Fruit fly (Drosophila melanogaster) whole organism, embryonic: ENCODE results near the gene CG3529.

Source experiments
- Abd-B ChIP-seq: fragments of 200-800 bp; sonication (Bioruptor generic); optimal IDR thresholded peaks from 2 replicates; lab custom pipeline; 2018; ENCODE audit warnings: missing biosample characterization, mild to moderate bottlenecking, missing genetic modification characterization, moderate library complexity
- CG10267 ChIP-seq: fragments of 200-800 bp; sonication (Bioruptor generic); optimal IDR thresholded peaks from 2 replicates; lab custom pipeline; 2018; ENCODE audit warnings: missing biosample characterization, mild to moderate bottlenecking, missing genetic modification characterization, moderate library complexity
- CG11093 ChIP-seq: fragments of 200-800 bp; sonication (Bioruptor generic); IDR thresholded peaks from 3 replicates; pipeline ENCODE4 v1.3.6; 2022; ENCODE audit warnings: missing biosample characterization, missing genetic modification characterization
- CG13287 ChIP-seq: fragments of 200-800 bp; sonication (Bioruptor generic); IDR thresholded peaks from 2 replicates; pipeline ENCODE4 v1.3.6; 2022; ENCODE audit warnings: missing biosample characterization, missing genetic modification characterization; ENCODE audit not compliant: partially characterized antibody
- CG14965 ChIP-seq: fragments of 200-800 bp; sonication (Bioruptor generic); optimal IDR thresholded peaks from 2 replicates; lab custom pipeline; 2016; ENCODE audit warnings: missing biosample characterization, missing genetic modification characterization, borderline replicate concordance
- CG15011 ChIP-seq: fragments of 200-800 bp; sonication (Bioruptor generic); optimal IDR thresholded peaks from 3 replicates; lab custom pipeline; 2018; ENCODE audit warnings: missing biosample characterization, mild to moderate bottlenecking, missing genetic modification characterization
- CG15479 ChIP-seq: fragments of 200-800 bp; sonication (Bioruptor generic); optimal IDR thresholded peaks from 3 replicates; lab custom pipeline; 2019; ENCODE audit warnings: missing biosample characterization, mild to moderate bottlenecking, missing genetic modification characterization, moderate library complexity
- CG17385 ChIP-seq: fragments of 200-800 bp; sonication (Bioruptor generic); optimal IDR thresholded peaks from 3 replicates; lab custom pipeline; 2018; ENCODE audit warnings: missing biosample characterization, mild to moderate bottlenecking, missing genetic modification characterization
- CG1792 ChIP-seq: fragments of 200-800 bp; sonication (Bioruptor generic); optimal IDR thresholded peaks from 2 replicates; lab custom pipeline; 2016; ENCODE audit warnings: missing biosample characterization, missing genetic modification characterization
- CG2875 ChIP-seq: fragments of 200-800 bp; sonication (Bioruptor generic); optimal IDR thresholded peaks from 2 replicates; lab custom pipeline; 2017; ENCODE audit warnings: missing biosample characterization, mild to moderate bottlenecking, missing genetic modification characterization, missing genetic modification reagents
- CG34422 ChIP-seq: fragments of 200-800 bp; sonication (Bioruptor generic); IDR thresholded peaks from 3 replicates; pipeline ENCODE4 v1.3.6; 2022; ENCODE audit warnings: missing biosample characterization, missing genetic modification characterization
- CG3726 ChIP-seq: fragments of 200-800 bp; sonication (Bioruptor generic); IDR thresholded peaks from 3 replicates; pipeline ENCODE4, ENCODE4 v1.3.6; 2022; ENCODE audit warnings: missing biosample characterization, missing genetic modification characterization
- CG4282 ChIP-seq: fragments of 200-800 bp; sonication (Bioruptor generic); optimal IDR thresholded peaks from 2 replicates; lab custom pipeline; 2016; ENCODE audit warnings: missing biosample characterization, missing genetic modification characterization
- CG5180 ChIP-seq: fragments of 200-800 bp; sonication (Bioruptor generic); optimal IDR thresholded peaks from 3 replicates; lab custom pipeline; 2017; ENCODE audit warnings: missing biosample characterization, missing genetic modification characterization, mild to moderate bottlenecking, moderate library complexity, missing genetic modification reagents
- CG6689 ChIP-seq: fragments of 200-800 bp; sonication (Bioruptor generic); IDR thresholded peaks from 2 replicates; pipeline ENCODE4 v1.3.6; 2022; ENCODE audit warnings: missing biosample characterization, missing genetic modification characterization
- CG7556 ChIP-seq: fragments of 200-800 bp; sonication (Bioruptor generic); optimal IDR thresholded peaks from 2 replicates; lab custom pipeline; 2017; ENCODE audit warnings: missing biosample characterization, mild to moderate bottlenecking, missing genetic modification characterization
- CG7839 ChIP-seq: fragments of 200-800 bp; sonication (Bioruptor generic); optimal IDR thresholded peaks from 3 replicates; lab custom pipeline; 2018; ENCODE audit warnings: missing biosample characterization, mild to moderate bottlenecking, missing genetic modification characterization, moderate library complexity
- CG8765 ChIP-seq: fragments of 200-800 bp; sonication (Bioruptor generic); IDR thresholded peaks from 2 replicates; pipeline ENCODE4 v1.3.6; 2022; ENCODE audit warnings: missing biosample characterization, missing genetic modification characterization
- CG8924 ChIP-seq: fragments of 200-800 bp; optimal IDR thresholded peaks from 3 replicates; lab custom pipeline; 2019; ENCODE audit warnings: missing biosample characterization, mild to moderate bottlenecking, missing genetic modification characterization, moderate library complexity
- Max ChIP-seq: fragments of 200-800 bp; sonication (Bioruptor generic); optimal IDR thresholded peaks from 2 replicates; lab custom pipeline; 2016; ENCODE audit warnings: missing biosample characterization, mild to moderate bottlenecking, missing genetic modification characterization
- Rfx ChIP-seq: fragments of 200-800 bp; sonication (Bioruptor generic); IDR thresholded peaks from 2 replicates; pipeline ENCODE4 v1.3.6; 2022; ENCODE audit warnings: missing biosample characterization, missing genetic modification characterization
- Side ChIP-seq: fragments of 200-800 bp; sonication (Bioruptor generic); optimal IDR thresholded peaks from 2 replicates; lab custom pipeline; 2016; ENCODE audit warnings: missing biosample characterization, missing genetic modification characterization
- Sin3A ChIP-seq: fragments of >200 bp; optimal IDR thresholded peaks from 2 replicates; lab custom pipeline; 2018
- Sox100B ChIP-seq: fragments of 200-800 bp; sonication (Bioruptor generic); optimal IDR thresholded peaks from 3 replicates; lab custom pipeline; 2018; ENCODE audit warnings: missing biosample characterization, mild to moderate bottlenecking, missing genetic modification characterization
- Tbp ChIP-seq: fragments of >200 bp; optimal IDR thresholded peaks from 2 replicates; lab custom pipeline; 2018; ENCODE audit warnings: missing biosample characterization, missing genetic modification characterization
- aop ChIP-seq: fragments of 200-800 bp; sonication (Bioruptor generic); IDR thresholded peaks from 2 replicates; pipeline ENCODE4 v1.3.6; 2022; ENCODE audit warnings: missing biosample characterization, missing genetic modification characterization
- bigmax ChIP-seq: fragments of 200-800 bp; sonication (Bioruptor generic); optimal IDR thresholded peaks from 2 replicates; lab custom pipeline; 2018; ENCODE audit warnings: missing biosample characterization, mild to moderate bottlenecking, missing genetic modification characterization
- bowl ChIP-seq: fragments of 200-800 bp; sonication (Bioruptor generic); IDR thresholded peaks from 2 replicates; pipeline ENCODE4 v1.3.6; 2022; ENCODE audit warnings: missing biosample characterization, missing genetic modification characterization
- br ChIP-seq: fragments of >200 bp; optimal IDR thresholded peaks from 2 replicates; lab custom pipeline; 2017
- bsh ChIP-seq, 2 experiments: fragments of 200-800 bp; sonication (Bioruptor generic); optimal IDR thresholded peaks; 2 replicates each; lab custom pipeline; 2017 to 2018; ENCODE audit warnings: mild to moderate bottlenecking in 2 of 2, missing biosample characterization in 2 of 2, missing genetic modification characterization in 2 of 2, moderate library complexity in 1 of 2
- disco-r ChIP-seq: fragments of 200-800 bp; sonication (Bioruptor generic); optimal IDR thresholded peaks from 2 replicates; lab custom pipeline; 2016; ENCODE audit warnings: missing biosample characterization, missing genetic modification characterization
- ewg ChIP-seq: fragments of 200-800 bp; sonication (Bioruptor generic); optimal IDR thresholded peaks from 3 replicates; lab custom pipeline; 2017; ENCODE audit warnings: mild to moderate bottlenecking, missing biosample characterization, missing genetic modification reagents, missing genetic modification characterization
- fd102C ChIP-seq: fragments of 200-800 bp; sonication (Bioruptor generic); optimal IDR thresholded peaks from 2 replicates; lab custom pipeline; 2018; ENCODE audit warnings: missing biosample characterization, mild to moderate bottlenecking, missing genetic modification characterization, moderate library complexity
- fd96Cb ChIP-seq: fragments of 200-800 bp; sonication (Bioruptor generic); optimal IDR thresholded peaks from 2 replicates; lab custom pipeline; 2018; ENCODE audit warnings: missing biosample characterization, mild to moderate bottlenecking, missing genetic modification characterization, moderate library complexity
- fu2 ChIP-seq: fragments of 200-800 bp; sonication (Bioruptor generic); optimal IDR thresholded peaks from 2 replicates; lab custom pipeline; 2016; ENCODE audit warnings: missing biosample characterization, missing genetic modification characterization
- gfzf ChIP-seq: fragments of 200-800 bp; sonication (Bioruptor generic); optimal IDR thresholded peaks from 2 replicates; lab custom pipeline; 2016; ENCODE audit warnings: missing biosample characterization, mild to moderate bottlenecking, missing genetic modification characterization, moderate library complexity
- her ChIP-seq: fragments of 200-800 bp; sonication (Bioruptor generic); optimal IDR thresholded peaks from 2 replicates; lab custom pipeline; 2016; ENCODE audit warnings: missing biosample characterization, missing genetic modification characterization
- lbe ChIP-seq: fragments of 200-800 bp; sonication (Bioruptor generic); optimal IDR thresholded peaks from 2 replicates; lab custom pipeline; 2016; ENCODE audit warnings: missing biosample characterization, mild to moderate bottlenecking, missing genetic modification characterization
- lola ChIP-seq, 3 experiments: fragments of >200 bp in 2 of 3; fragments of 200-800 bp in 1 of 3; sonication (Bioruptor generic) in 1 of 3; optimal IDR thresholded peaks; 2 replicates each; lab custom pipeline; 2017 to 2019; ENCODE audit warnings: missing biosample characterization in 3 of 3, missing genetic modification characterization in 3 of 3, mild to moderate bottlenecking in 1 of 3, moderate library complexity in 1 of 3
- luna ChIP-seq: fragments of 200-800 bp; sonication (Bioruptor generic); optimal IDR thresholded peaks from 2 replicates; lab custom pipeline; 2016; ENCODE audit warnings: missing biosample characterization, missing genetic modification characterization
- mld ChIP-seq: fragments of 200-800 bp; sonication (Bioruptor generic); IDR thresholded peaks from 3 replicates; pipeline ENCODE4 v1.3.6; 2022; ENCODE audit warnings: missing biosample characterization, missing genetic modification characterization; ENCODE audit not compliant: partially characterized antibody
- nau ChIP-seq: fragments of 200-800 bp; sonication (Bioruptor generic); optimal IDR thresholded peaks from 3 replicates; lab custom pipeline; 2017; ENCODE audit warnings: missing biosample characterization, mild to moderate bottlenecking, missing genetic modification characterization, missing genetic modification reagents
- pb ChIP-seq: fragments of 200-800 bp; sonication (Bioruptor generic); optimal IDR thresholded peaks from 3 replicates; lab custom pipeline; 2016; ENCODE audit warnings: missing biosample characterization, missing genetic modification characterization
- pzg ChIP-seq: fragments of 200-800 bp; sonication (Bioruptor generic); optimal IDR thresholded peaks from 3 replicates; lab custom pipeline; 2018; ENCODE audit warnings: missing biosample characterization, mild to moderate bottlenecking, missing genetic modification characterization, moderate library complexity
- run ChIP-seq: fragments of 200-800 bp; sonication (Bioruptor generic); optimal IDR thresholded peaks from 3 replicates; lab custom pipeline; 2018; ENCODE audit warnings: missing biosample characterization, mild to moderate bottlenecking, missing genetic modification characterization
- seq ChIP-seq: fragments of 200-800 bp; sonication (Bioruptor generic); IDR thresholded peaks from 2 replicates; pipeline ENCODE4 v1.3.6; 2022; ENCODE audit warnings: missing biosample characterization, missing genetic modification characterization
- slp2 ChIP-seq: fragments of 200-800 bp; sonication (Bioruptor generic); optimal IDR thresholded peaks from 2 replicates; lab custom pipeline; 2016; ENCODE audit warnings: missing biosample characterization, missing genetic modification characterization
- stc ChIP-seq: fragments of 200-800 bp; sonication (Bioruptor generic); IDR thresholded peaks from 2 replicates; pipeline ENCODE4 v1.3.6; 2022; ENCODE audit warnings: missing biosample characterization, missing genetic modification characterization
- yki ChIP-seq: fragments of >200 bp; optimal IDR thresholded peaks from 3 replicates; lab custom pipeline; 2018
- z ChIP-seq: fragments of 200-800 bp; sonication (Bioruptor generic); IDR thresholded peaks from 3 replicates; pipeline ENCODE4 v1.3.6; 2022; ENCODE audit warnings: missing biosample characterization, missing genetic modification characterization

CG3529 gene

dm6 chr3L:9401354-9402156 is 45.1 kb upstream of the CG3529 start:
- TF ChIP-seq CG10267 (no peak), pzg (GFP tag; lab: Kevin White, UChicago) (no peak), fd102C (no peak), CG13287 (GFP tag; lab: Robert Waterston, UW) (no peak), bowl (GFP tag; lab: Robert Waterston, UW) (no peak), CG15011 (no peak), seq (peak; percentile 49; the same call in 1 of the 2 replicates), ewg (no peak), her (no peak), Sox100B (GFP tag; lab: Kevin White, UChicago) (no peak), nau (GFP tag; lab: Kevin White, UChicago) (no peak), z (GFP tag; lab: Robert Waterston, UW) (no peak), Side (no peak), CG7556 (GFP tag; lab: Kevin White, UChicago) (no peak), Abd-B (GFP tag; lab: Kevin White, UChicago) (no peak), disco-r (no peak), CG14965 (GFP tag; lab: Kevin White, UChicago) (no peak), CG17385 (GFP tag; lab: Kevin White, UChicago) (peak; percentile 11), CG34422 (peak; percentile 6; the same call in 1 of the 3 replicates), Max (GFP tag; lab: Kevin White, UChicago) (no peak), lbe (GFP tag; lab: Kevin White, UChicago) (peak; percentile 14), CG7839 (tag; lab: Kevin White, UChicago) (no peak), fu2 (GFP tag; lab: Kevin White, UChicago) (no peak), pb (GFP tag; lab: Kevin White, UChicago) (no peak), aop (no peak), fd96Cb (no peak), lola (GFP tag; optimal IDR thresholded peaks at IDR 0.05; lab: Kevin White, UChicago) (peak in 1 of 3 experiments; percentile 73), mld (GFP tag; lab: Robert Waterston, UW) (no peak), br (lab: Kevin White, UChicago) (no peak), gfzf (GFP tag; lab: Kevin White, UChicago) (no peak), slp2 (GFP tag; lab: Kevin White, UChicago) (no peak), luna (no peak), CG5180 (GFP tag; lab: Kevin White, UChicago) (no peak), CG6689 (GFP tag; lab: Robert Waterston, UW) (no peak), CG8924 (tag; lab: Kevin White, UChicago) (peak; percentile 20), CG3726 (GFP tag; lab: Robert Waterston, UW) (no peak), bigmax (GFP tag; lab: Kevin White, UChicago) (no peak), CG11093 (no peak), stc (peak; percentile 13; the same call in 1 of the 2 replicates), CG15479 (GFP tag; lab: Kevin White, UChicago) (peak; percentile 91), CG8765 (GFP tag; lab: Robert Waterston, UW) (no peak), run (tag; lab: Kevin White, UChicago) (no peak), Tbp (no peak), CG2875 (no peak), yki (lab: Kevin White, UChicago) (peak; percentile 55), CG4282 (GFP tag; lab: Kevin White, UChicago) (no peak), CG1792 (no peak), bsh (GFP tag; optimal IDR thresholded peaks at IDR 0.05; lab: Kevin White, UChicago) (peak in 1 of 2 experiments; percentile 12), Sin3A (lab: Kevin White, UChicago) (no peak), Rfx (no peak)
